Fruit fly (Drosophila melanogaster) whole organism, adult: ENCODE results near the gene Sptr.

ENCODE experiments used
- CG11617 ChIP-seq: fragments of 200-800 bp; sonication (Bioruptor generic); optimal IDR thresholded peaks from 2 replicates; lab custom pipeline; 2017; ENCODE audit warnings: mild to moderate bottlenecking, missing biosample characterization, missing genetic modification reagents, missing genetic modification characterization
- CG12768 ChIP-seq: fragments of 200-800 bp; sonication (Bioruptor generic); optimal IDR thresholded peaks from 2 replicates; lab custom pipeline; 2017; ENCODE audit warnings: missing biosample characterization, missing genetic modification characterization, mild to moderate bottlenecking, moderate library complexity, missing genetic modification reagents
- CG14711 ChIP-seq: fragments of 200-800 bp; sonication (Bioruptor generic); optimal IDR thresholded peaks from 2 replicates; lab custom pipeline; 2018; ENCODE audit warnings: missing biosample characterization, mild to moderate bottlenecking, missing genetic modification characterization, moderate library complexity
- CG1620 ChIP-seq: fragments of 200-800 bp; sonication (Bioruptor generic); optimal IDR thresholded peaks from 2 replicates; lab custom pipeline; 2016; ENCODE audit warnings: missing biosample characterization, missing genetic modification characterization
- CG33017 ChIP-seq: fragments of 200-800 bp; sonication (Bioruptor generic); optimal IDR thresholded peaks from 2 replicates; lab custom pipeline; 2018; ENCODE audit warnings: missing biosample characterization, mild to moderate bottlenecking, missing genetic modification characterization, moderate library complexity
- CG5204 ChIP-seq: fragments of 200-800 bp; sonication (Bioruptor generic); optimal IDR thresholded peaks from 2 replicates; lab custom pipeline; 2016; ENCODE audit warnings: missing biosample characterization, missing genetic modification characterization
- CG7045 ChIP-seq: fragments of 200-800 bp; sonication (Bioruptor generic); optimal IDR thresholded peaks from 2 replicates; lab custom pipeline; 2017; ENCODE audit warnings: missing biosample characterization, mild to moderate bottlenecking, missing genetic modification characterization
- CG7101 ChIP-seq: fragments of 200-800 bp; sonication (Bioruptor generic); optimal IDR thresholded peaks from 2 replicates; lab custom pipeline; 2018; ENCODE audit warnings: missing biosample characterization, mild to moderate bottlenecking, missing genetic modification characterization, moderate library complexity
- Clk ChIP-seq: fragments of 200-800 bp; sonication (Bioruptor generic); optimal IDR thresholded peaks from 2 replicates; lab custom pipeline; 2017; ENCODE audit warnings: missing biosample characterization, missing genetic modification characterization
- Crg-1 ChIP-seq: fragments of 200-800 bp; sonication (Bioruptor generic); optimal IDR thresholded peaks from 2 replicates; lab custom pipeline; 2016; ENCODE audit warnings: missing biosample characterization, missing genetic modification characterization
- Hr96 ChIP-seq: fragments of 200-800 bp; sonication (Bioruptor generic); optimal IDR thresholded peaks from 2 replicates; lab custom pipeline; 2016; ENCODE audit warnings: missing biosample characterization, missing genetic modification characterization
- Mnt ChIP-seq: fragments of 200-800 bp; sonication (Bioruptor generic); optimal IDR thresholded peaks from 2 replicates; lab custom pipeline; 2016; ENCODE audit warnings: missing biosample characterization, mild to moderate bottlenecking, missing genetic modification characterization
- bab1 ChIP-seq: fragments of 200-800 bp; sonication (Bioruptor generic); optimal IDR thresholded peaks from 3 replicates; lab custom pipeline; 2019; ENCODE audit warnings: missing biosample characterization, mild to moderate bottlenecking, missing genetic modification characterization, moderate library complexity
- cic ChIP-seq: fragments of 200-800 bp; sonication (Bioruptor generic); optimal IDR thresholded peaks from 2 replicates; lab custom pipeline; 2017; ENCODE audit warnings: missing biosample characterization, mild to moderate bottlenecking, missing genetic modification characterization, moderate library complexity
- cnc ChIP-seq, 2 experiments: fragments of >200 bp; optimal IDR thresholded peaks; 2 replicates each; lab custom pipeline; 2017
- kay ChIP-seq: fragments of 200-800 bp; sonication (Bioruptor generic); peaks from one replicate; lab custom pipeline; 2016; ENCODE audit warnings: missing biosample characterization, missing genetic modification characterization, borderline replicate concordance
- ovo ChIP-seq: fragments of 200-800 bp; sonication (Bioruptor generic); optimal IDR thresholded peaks from 2 replicates; lab custom pipeline; 2016; ENCODE audit warnings: missing biosample characterization, missing genetic modification characterization
- pad ChIP-seq: fragments of 200-800 bp; sonication (Bioruptor generic); optimal IDR thresholded peaks from 3 replicates; lab custom pipeline; 2017; ENCODE audit warnings: missing biosample characterization, missing genetic modification characterization, mild to moderate bottlenecking, moderate library complexity, missing genetic modification reagents
- tj ChIP-seq: fragments of 200-800 bp; sonication (Bioruptor generic); optimal IDR thresholded peaks from 3 replicates; lab custom pipeline; 2017; ENCODE audit warnings: missing biosample characterization, mild to moderate bottlenecking, missing genetic modification characterization, moderate library complexity
- toe ChIP-seq: fragments of 200-800 bp; sonication (Bioruptor generic); optimal IDR thresholded peaks from 2 replicates; lab custom pipeline; 2016; ENCODE audit warnings: missing biosample characterization, missing genetic modification characterization

Gene Sptr

DNA sequence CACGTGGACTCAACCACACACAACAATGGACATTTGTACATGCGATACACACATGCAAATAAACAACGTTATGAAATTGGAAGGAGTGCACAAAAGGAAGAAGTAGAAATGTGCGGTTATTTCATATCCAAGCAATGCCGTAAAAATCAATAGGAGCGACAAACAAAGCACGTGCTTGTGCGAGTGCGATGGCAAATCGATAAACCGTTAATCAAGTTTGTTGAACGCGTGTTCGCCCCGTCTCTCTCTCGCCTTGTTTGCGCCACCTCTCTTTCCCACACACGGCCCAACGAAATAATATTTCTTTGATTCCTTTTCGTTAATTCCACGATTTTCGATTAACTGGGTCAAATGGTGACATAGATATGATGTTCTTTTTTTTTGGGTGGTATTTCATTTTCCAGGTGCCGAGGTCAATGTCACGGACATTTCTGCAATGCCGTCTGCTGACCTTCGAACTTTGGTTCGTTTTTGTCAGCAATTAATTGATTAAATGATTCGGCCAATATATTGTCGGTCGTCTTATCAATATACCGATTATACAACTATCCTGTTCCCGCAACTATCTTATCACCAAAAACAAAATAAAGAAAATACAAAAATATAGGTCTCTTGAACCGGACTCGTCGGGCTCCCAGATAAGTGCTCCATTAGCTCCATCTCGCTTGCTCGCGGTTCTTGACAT lies 26.2 kb upstream of the Sptr start:
- no peak for TF ChIP-seq CG12768 (GFP tag; lab: Kevin White, UChicago)
- no peak for TF ChIP-seq cnc (optimal IDR thresholded peaks at IDR 0.05; lab: Kevin White, UChicago)
- no peak for TF ChIP-seq CG14711 (tag; lab: Kevin White, UChicago)
- TF ChIP-seq CG7045 (GFP tag; lab: Kevin White, UChicago) = no peak
- TF ChIP-seq CG7101 (tag; lab: Kevin White, UChicago) = no peak
- no peak for TF ChIP-seq Hr96 (GFP tag; lab: Kevin White, UChicago)
- TF ChIP-seq bab1 (GFP tag; lab: Kevin White, UChicago) = no peak
- TF ChIP-seq kay (GFP tag; lab: Kevin White, UChicago) = peak; percentile 5
- TF ChIP-seq CG5204 = no peak
- TF ChIP-seq pad (GFP tag; lab: Kevin White, UChicago) = peak; percentile 91
- TF ChIP-seq CG11617 (GFP tag; lab: Kevin White, UChicago) = no peak
- no peak for TF ChIP-seq tj
- TF ChIP-seq cic (GFP tag; lab: Kevin White, UChicago) = no peak
- no peak for TF ChIP-seq Clk (GFP tag; lab: Kevin White, UChicago)
- TF ChIP-seq Crg-1 (GFP tag; lab: Kevin White, UChicago) = no peak
- TF ChIP-seq CG33017 (tag; lab: Kevin White, UChicago) = no peak
- no peak for TF ChIP-seq toe (GFP tag; lab: Kevin White, UChicago)
- peak; percentile 49 for TF ChIP-seq Mnt (GFP tag; lab: Kevin White, UChicago)
- peak; percentile 96 for TF ChIP-seq ovo

DNA sequence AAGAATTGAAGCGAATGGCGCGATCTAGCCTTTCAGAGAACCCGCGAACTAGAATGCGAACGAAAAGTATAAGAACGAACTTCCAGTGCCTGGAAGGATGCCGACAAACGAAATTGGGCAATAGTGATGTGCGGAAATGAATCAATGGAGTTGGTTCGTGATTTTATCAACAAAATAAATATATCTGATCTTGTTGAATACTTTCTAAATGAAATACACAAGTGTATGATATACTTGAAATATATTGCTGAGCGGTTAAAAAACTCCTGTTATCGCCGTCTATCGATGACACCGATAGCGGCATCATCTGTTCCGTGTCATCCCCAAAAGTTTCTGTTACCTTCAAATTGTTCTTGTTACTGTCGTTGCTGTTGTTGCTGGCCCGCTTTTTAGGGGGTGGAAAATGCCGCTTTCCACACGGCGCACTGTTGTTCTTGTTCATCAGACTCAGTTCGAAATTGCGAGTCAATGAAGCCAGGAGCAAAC lies 25.3 kb upstream of the Sptr start, which contains the start of gene otu:
Gene otu (minus strand): TSS at position 51 of the 486 bp plus-strand sequence.
- TF ChIP-seq kay (GFP tag; lab: Kevin White, UChicago) = no peak
- no peak for TF ChIP-seq cic (GFP tag; lab: Kevin White, UChicago)
- TF ChIP-seq CG1620 (GFP tag; lab: Kevin White, UChicago) = no peak
- no peak for TF ChIP-seq CG5204
- TF ChIP-seq cnc (optimal IDR thresholded peaks at IDR 0.05; lab: Kevin White, UChicago) = no peak
- TF ChIP-seq pad (GFP tag; lab: Kevin White, UChicago) = no peak
- peak; percentile 71 for TF ChIP-seq bab1 (GFP tag; lab: Kevin White, UChicago)
- TF ChIP-seq Crg-1 (GFP tag; lab: Kevin White, UChicago) = peak; percentile 19
- no peak for TF ChIP-seq CG11617 (GFP tag; lab: Kevin White, UChicago)
- TF ChIP-seq CG7101 (tag; lab: Kevin White, UChicago) = no peak
- TF ChIP-seq CG7045 (GFP tag; lab: Kevin White, UChicago) = no peak

DNA sequence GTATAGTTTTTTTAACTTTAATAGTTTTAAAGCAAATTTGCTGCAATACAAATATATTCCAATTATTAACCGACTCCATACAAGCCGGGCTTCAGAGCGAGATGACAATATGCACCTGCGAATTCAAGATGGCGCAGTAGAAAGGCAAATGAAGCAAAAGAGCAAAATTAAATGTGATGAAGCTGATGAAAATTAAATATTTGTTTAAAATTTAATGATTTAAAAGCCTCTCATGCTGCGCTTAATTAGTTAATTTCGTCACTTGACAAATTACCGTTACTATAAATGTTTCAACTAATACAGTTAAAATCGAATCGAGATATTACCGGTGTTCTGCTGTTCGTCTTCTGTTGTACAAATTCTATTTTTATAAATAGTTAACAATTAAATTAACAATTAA lies 24.8 kb upstream of the Sptr start, which contains the start of gene CG33181:
Gene CG33181 (plus strand): TSS at position 301 of the 400 bp plus-strand sequence.
- TF ChIP-seq bab1 (GFP tag; lab: Kevin White, UChicago) = no peak
- TF ChIP-seq CG7045 (GFP tag; lab: Kevin White, UChicago) = no peak
- no peak for TF ChIP-seq CG12768 (GFP tag; lab: Kevin White, UChicago)
- TF ChIP-seq toe (GFP tag; lab: Kevin White, UChicago) = no peak
- no peak for TF ChIP-seq pad (GFP tag; lab: Kevin White, UChicago)
- no peak for TF ChIP-seq Hr96 (GFP tag; lab: Kevin White, UChicago)
- no peak for TF ChIP-seq Crg-1 (GFP tag; lab: Kevin White, UChicago)
- TF ChIP-seq tj = no peak
- no peak for TF ChIP-seq CG5204
- TF ChIP-seq CG11617 (GFP tag; lab: Kevin White, UChicago) = no peak
- TF ChIP-seq cnc (optimal IDR thresholded peaks at IDR 0.05; lab: Kevin White, UChicago) = no peak
- TF ChIP-seq Mnt (GFP tag; lab: Kevin White, UChicago) = no peak
- TF ChIP-seq CG14711 (tag; lab: Kevin White, UChicago) = no peak
- no peak for TF ChIP-seq CG33017 (tag; lab: Kevin White, UChicago)
- TF ChIP-seq ovo = no peak
- TF ChIP-seq Clk (GFP tag; lab: Kevin White, UChicago) = no peak
- no peak for TF ChIP-seq cic (GFP tag; lab: Kevin White, UChicago)
- TF ChIP-seq CG7101 (tag; lab: Kevin White, UChicago) = no peak

DNA sequence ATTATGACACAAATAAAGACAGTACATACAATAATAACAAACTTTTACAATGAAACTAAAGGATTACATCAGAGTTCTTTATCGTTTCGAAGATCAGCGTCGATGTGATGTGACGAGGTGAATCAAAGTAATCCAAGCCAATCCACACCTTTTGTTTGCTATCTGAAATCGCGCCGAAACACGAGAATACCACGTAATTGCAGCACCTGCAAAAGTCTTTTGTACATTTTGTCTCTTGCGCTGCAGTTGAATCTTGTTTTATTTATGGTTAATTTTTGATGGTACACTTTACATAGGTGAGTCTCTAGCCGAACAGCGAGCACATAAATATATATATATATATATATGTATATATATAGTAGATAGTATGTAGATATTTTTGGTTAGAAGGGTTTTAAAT lies 20.5 kb upstream of the Sptr start:
- TF ChIP-seq CG14711 (tag; lab: Kevin White, UChicago) (no peak), bab1 (GFP tag; lab: Kevin White, UChicago) (peak; percentile 93), tj (peak; percentile 32)

DNA sequence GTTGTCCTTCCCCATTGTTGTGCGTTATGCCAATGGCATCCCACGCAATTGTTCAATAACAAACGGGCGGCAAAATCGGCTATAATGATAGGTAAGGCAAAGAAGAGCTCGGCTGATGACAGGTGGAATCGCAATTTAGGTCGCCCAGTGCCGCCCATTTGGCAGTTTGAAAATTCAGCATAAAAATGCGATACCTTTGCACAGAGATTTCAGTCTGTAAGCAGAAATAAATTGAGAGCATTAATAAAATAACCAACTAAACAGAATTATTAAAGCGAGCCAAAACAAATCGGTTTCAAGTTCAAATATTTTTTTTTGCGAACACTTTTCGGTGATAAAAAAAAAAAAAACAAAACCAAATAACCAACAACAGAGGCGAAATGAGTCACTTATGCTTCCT lies 19.4 kb upstream of the Sptr start, which contains the start of gene CG33223:
Gene CG33223 (minus strand): TSS at position 215 of the 400 bp plus-strand sequence.
- peak; percentile 92 for TF ChIP-seq tj
- no peak for TF ChIP-seq kay (GFP tag; lab: Kevin White, UChicago)
- peak; percentile 81 for TF ChIP-seq bab1 (GFP tag; lab: Kevin White, UChicago)
- TF ChIP-seq CG1620 (GFP tag; lab: Kevin White, UChicago) = peak; percentile 10

DNA sequence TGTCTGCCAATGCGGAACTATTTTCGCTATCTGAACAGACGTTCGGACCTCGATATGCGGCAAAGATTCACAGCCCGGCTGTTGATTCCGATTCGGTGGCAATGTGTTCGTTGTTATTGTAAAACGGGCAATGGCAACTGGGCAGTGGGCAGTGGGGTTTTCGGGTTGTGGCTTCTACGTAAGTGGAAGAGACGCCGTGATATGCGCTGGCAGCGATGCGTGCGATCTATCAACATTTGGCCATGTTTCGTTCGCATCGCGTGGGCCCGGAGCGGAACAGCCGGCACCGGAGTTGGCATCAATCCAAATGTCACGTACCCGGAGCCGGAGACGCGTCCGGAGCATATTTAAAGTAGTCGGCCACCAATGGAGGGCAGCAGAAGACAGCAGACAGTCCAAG lies 17.2 kb upstream of the Sptr start, which contains the start of gene Cp38:
Gene Cp38 (plus strand): TSS at position 376 of the 400 bp plus-strand sequence.
- peak; percentile 95 for TF ChIP-seq bab1 (GFP tag; lab: Kevin White, UChicago)
- TF ChIP-seq pad (GFP tag; lab: Kevin White, UChicago) = no peak
- peak; percentile 8 for TF ChIP-seq tj
- no peak for TF ChIP-seq CG7101 (tag; lab: Kevin White, UChicago)
